Worm (Caenorhabditis elegans): Measurements from ENCODE around the gene T05C12.9.

Gene T05C12.9

DNA sequence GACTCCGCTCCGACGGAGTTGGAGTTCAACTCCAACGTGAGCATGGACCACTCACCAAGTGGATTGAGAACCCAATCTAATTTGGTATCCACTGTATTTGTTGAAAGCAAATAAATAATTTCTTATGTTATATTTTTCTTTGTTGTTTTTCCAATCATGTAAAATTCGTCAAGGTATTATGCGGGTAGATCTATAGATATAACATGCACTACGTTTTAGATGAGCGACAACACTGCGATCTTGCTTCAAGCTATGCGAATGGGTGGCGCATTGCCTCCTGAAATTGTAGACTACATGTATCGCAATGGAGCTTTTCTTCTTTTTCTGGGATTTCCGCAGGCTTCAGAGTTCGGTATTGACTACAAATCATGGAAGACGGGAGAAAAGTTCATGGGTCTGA is 48.5 kb downstream of the T05C12.9 start, which contains the start of gene F10B5.2:
F10B5.2 (plus strand) TSS at position 220 of the 400 bp plus-strand sequence.
- peak; percentile 39 for TF ChIP-seq hmg-1.2 (GFP tag; IDR thresholded peaks at IDR 0.05)
- peak; percentile 51 for TF ChIP-seq lin-54 (GFP tag; optimal IDR thresholded peaks at IDR 0.05)
- peak; percentile 60 for TF ChIP-seq snpc-1.3 (tag; optimal IDR thresholded peaks at IDR 0.05; ENCODE audit: insufficient read depth)
- TF ChIP-seq lsl-1 (GFP tag; optimal IDR thresholded peaks at IDR 0.05) = peak; percentile 34
- TF ChIP-seq snpc-4 (GFP tag; optimal IDR thresholded peaks at IDR 0.05) = peak; percentile 9
- TF ChIP-seq snpc-4 (tag; optimal IDR thresholded peaks at IDR 0.05) = no peak
- 0 out of 2 replicates have a peak, but pooled peaks have one; percentile 29 for TF ChIP-seq ztf-25 (GFP tag; IDR thresholded peaks at IDR 0.05)
- 0 out of 2 replicates have a peak, but pooled peaks have one; percentile 42 for TF ChIP-seq rcor-1 (GFP tag; IDR thresholded peaks at IDR 0.05)
- TF ChIP-seq lin-35 (GFP tag; optimal IDR thresholded peaks at IDR 0.05) = peak in 1 of 3 experiments; percentile 5
- TF ChIP-seq Y53G8AR.9 (GFP tag; conservative IDR thresholded peaks at IDR 0.05) = peak; percentile 66; the same call in 1 of the 2 replicates
- TF ChIP-seq atf-7 (tag; optimal IDR thresholded peaks at IDR 0.05) = peak; percentile 7
- TF ChIP-seq mel-28 (tag; optimal IDR thresholded peaks at IDR 0.05; ENCODE audit: borderline replicate concordance) = no peak
- TF ChIP-seq snpc-1.1 (tag; optimal IDR thresholded peaks at IDR 0.05; ENCODE audit: insufficient read depth) = no peak
- TF ChIP-seq snpc-3.4 (tag; optimal IDR thresholded peaks at IDR 0.05) = peak; percentile 63
- peak; percentile 68; the same call in 1 of the 2 replicates for TF ChIP-seq B0336.3 (GFP tag; IDR thresholded peaks at IDR 0.05)
- no peak for TF ChIP-seq egrh-3 (GFP tag; IDR thresholded peaks at IDR 0.05)
- TF ChIP-seq F57C9.4 (tag; optimal IDR thresholded peaks at IDR 0.05) = no peak
- no peak for TF ChIP-seq tbx-9 (tag; optimal IDR thresholded peaks at IDR 0.05; ENCODE audit: borderline replicate concordance)
- TF ChIP-seq mxl-1 (tag; optimal IDR thresholded peaks at IDR 0.05) = no peak
- no peak for TF ChIP-seq K12H6.12 (tag; optimal IDR thresholded peaks at IDR 0.05)
- TF ChIP-seq aptf-3 (GFP tag; IDR thresholded peaks at IDR 0.05) = no peak
- no peak for TF ChIP-seq tbp1 (GFP tag; optimal IDR thresholded peaks at IDR 0.05)
- no peak for TF ChIP-seq repo-1 (tag; optimal IDR thresholded peaks at IDR 0.05)
- TF ChIP-seq Y95B8A.8 (GFP tag; IDR thresholded peaks at IDR 0.05) = no peak
- peak; percentile 38 for TF ChIP-seq D2030.7 (GFP tag; IDR thresholded peaks at IDR 0.05)
- no peak for TF ChIP-seq aptf-2 (GFP tag; conservative IDR thresholded peaks at IDR 0.05)
- peak; percentile 22; the same call in 1 of the 2 replicates for TF ChIP-seq ceh-100 (GFP tag; IDR thresholded peaks at IDR 0.05)
- no peak for TF ChIP-seq fkh-3 (tag; optimal IDR thresholded peaks at IDR 0.05)
- TF ChIP-seq nhr-120 (GFP tag; IDR thresholded peaks at IDR 0.05) = no peak
- TF ChIP-seq F23B12.7 (tag; optimal IDR thresholded peaks at IDR 0.05; ENCODE audit: insufficient read depth) = no peak
- peak; percentile 8 for TF ChIP-seq athp-1 (tag; optimal IDR thresholded peaks at IDR 0.05)
- TF ChIP-seq attf-6 (GFP tag; IDR thresholded peaks at IDR 0.05) = peak; percentile 42; the same call in 1 of the 2 replicates
- TF ChIP-seq hrde-1 (tag; optimal IDR thresholded peaks at IDR 0.05; ENCODE audit: borderline replicate concordance) = peak; percentile 37
- peak; percentile 58; the same call in 1 of the 2 replicates for TF ChIP-seq ekl-4 (GFP tag; IDR thresholded peaks at IDR 0.05)
- peak; percentile 15 for TF ChIP-seq unc-130 (GFP tag; optimal IDR thresholded peaks at IDR 0.05)
- TF ChIP-seq K11D2.4 (GFP tag; IDR thresholded peaks at IDR 0.05) = no peak
- TF ChIP-seq ztf-22 (GFP tag; optimal IDR thresholded peaks at IDR 0.05) = no peak
- no peak for TF ChIP-seq zfh-2 (GFP tag; conservative IDR thresholded peaks at IDR 0.05)
- TF ChIP-seq lir-1 (GFP tag; conservative IDR thresholded peaks at IDR 0.05) = no peak
- TF ChIP-seq hsf-1 (GFP tag; IDR thresholded peaks at IDR 0.05) = peak; percentile 66; the same call in 1 of the 2 replicates
- TF ChIP-seq madf-6 (GFP tag; IDR thresholded peaks at IDR 0.05) = peak; percentile 58
- TF ChIP-seq lag-1 (GFP tag; IDR thresholded peaks at IDR 0.05) = no peak
- no peak for TF ChIP-seq rpc-1 (optimal IDR thresholded peaks at IDR 0.05)
- TF ChIP-seq rpc-1 (tag; optimal IDR thresholded peaks at IDR 0.05) = no peak
- no peak for TF ChIP-seq ama-1 (optimal IDR thresholded peaks at IDR 0.05)
- no peak for TF ChIP-seq ama-1 (GFP tag; optimal IDR thresholded peaks at IDR 0.05)
- no peak for TF ChIP-seq mcd-1 (GFP tag; IDR thresholded peaks at IDR 0.05)
- no peak for TF ChIP-seq dpff-1 (tag; optimal IDR thresholded peaks at IDR 0.05)

All from whole organism, young adult.